Worm (Caenorhabditis elegans): ENCODE results near the gene T22C8.1.

DNA sequence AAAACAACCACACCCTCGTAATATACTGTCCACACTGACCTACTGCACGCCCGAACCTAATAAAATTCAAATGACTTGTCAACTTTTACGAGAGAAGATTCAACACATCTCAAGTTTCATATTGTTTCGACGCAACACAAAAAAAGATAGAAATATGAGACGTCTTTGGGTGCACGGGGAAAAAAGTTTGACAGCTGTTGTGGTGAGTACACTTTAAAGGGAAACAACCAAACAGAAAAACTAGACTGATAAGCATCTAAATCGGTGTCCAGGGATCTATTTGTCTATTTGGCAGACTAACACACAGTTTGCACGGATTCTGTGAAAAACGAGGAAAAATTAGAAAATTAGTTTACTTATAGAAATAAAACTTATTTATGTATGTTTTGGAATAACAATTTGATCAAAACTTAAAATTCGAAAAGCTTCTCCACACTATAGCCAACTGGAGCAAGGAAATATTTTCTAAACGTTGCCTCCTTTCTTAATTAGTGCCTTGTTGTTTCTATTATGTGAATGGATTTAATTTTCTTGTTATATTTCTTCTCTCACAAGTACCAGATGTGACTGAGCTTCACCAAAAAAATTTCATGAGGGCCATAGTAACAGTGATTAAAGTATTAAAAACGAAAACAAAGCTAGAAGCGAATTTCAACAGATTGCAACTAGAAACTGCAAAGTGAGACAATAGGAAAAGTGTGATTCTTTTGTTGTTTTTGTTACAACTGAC, 31.2 kb downstream of the T22C8.1 start:
- TF ChIP-seq mdl-1 (tag; optimal IDR thresholded peaks at IDR 0.05) = no peak
- no peak for TF ChIP-seq nhr-11 (tag; optimal IDR thresholded peaks at IDR 0.05)
- no peak for TF ChIP-seq ZK546.5 (tag; optimal IDR thresholded peaks at IDR 0.05)
- TF ChIP-seq unc-62 (GFP tag; optimal IDR thresholded peaks at IDR 0.05 in 1 of 2) = no peak
- TF ChIP-seq unc-62 (tag; optimal IDR thresholded peaks at IDR 0.05) = no peak

All from whole organism, L4 larva.